Worm (Caenorhabditis elegans) whole organism, young adult: ENCODE results near the gene scl-1.

Source experiments
- B0019.2 ChIP-seq: fragments of 200-800 bp; sonication (Bioruptor generic); conservative IDR thresholded peaks from 2 replicates; pipeline ENCODE4 v1.3.6; 2022; ENCODE audit warnings: missing genetic modification reagents, missing genetic modification characterization, missing compliant biosample characterization
- C06A6.2 ChIP-seq: fragments of 200-800 bp; sonication (Bioruptor generic); conservative IDR thresholded peaks from 2 replicates; pipeline ENCODE4 v1.3.6; 2022; ENCODE audit warnings: missing genetic modification characterization, missing compliant biosample characterization
- C17E4.6 ChIP-seq: fragments of 200-800 bp; sonication (Bioruptor generic); IDR thresholded peaks from 2 replicates; pipeline ENCODE4 v1.3.6; 2022; ENCODE audit warnings: missing genetic modification reagents, missing genetic modification characterization, missing compliant biosample characterization
- D2030.7 ChIP-seq: fragments of 200-800 bp; sonication (Bioruptor generic); IDR thresholded peaks from 2 replicates; pipeline ENCODE4 v1.3.6; 2022; ENCODE audit warnings: missing genetic modification reagents, missing genetic modification characterization, missing compliant biosample characterization
- F22D6.2 ChIP-seq: sonication (generic microtip); optimal IDR thresholded peaks from 2 replicates; lab custom pipeline; 2016; ENCODE audit warnings: mild to moderate bottlenecking, missing genetic modification characterization, missing compliant biosample characterization
- F49E8.2 ChIP-seq: sonication (generic microtip); optimal IDR thresholded peaks from 3 replicates; lab custom pipeline; 2017; ENCODE audit warnings: missing genetic modification characterization, mild to moderate bottlenecking, missing compliant biosample characterization, antibody characterized with exemption, moderate library complexity; ENCODE audit not compliant: insufficient read depth
- F52B5.7 ChIP-seq: sonication (generic microtip); optimal IDR thresholded peaks from 2 replicates; lab custom pipeline; 2016; ENCODE audit warnings: mild to moderate bottlenecking, missing genetic modification characterization, missing compliant biosample characterization
- F57A8.1 ChIP-seq: fragments of 200-800 bp; sonication (Bioruptor generic); optimal IDR thresholded peaks from 2 replicates; lab custom pipeline; 2018; ENCODE audit warnings: mild to moderate bottlenecking, missing genetic modification characterization, moderate library complexity, missing compliant biosample characterization
- Y56A3A.18 ChIP-seq: fragments of 200-800 bp; sonication (Bioruptor generic); IDR thresholded peaks from 2 replicates; pipeline ENCODE4 v1.3.6; 2022; ENCODE audit warnings: missing genetic modification reagents, missing genetic modification characterization, missing compliant biosample characterization
- akir-1 ChIP-seq: fragments of 200-800 bp; sonication (Bioruptor generic); optimal IDR thresholded peaks from 2 replicates; lab custom pipeline; 2018; ENCODE audit warnings: mild to moderate bottlenecking, missing genetic modification characterization, moderate library complexity, missing compliant biosample characterization
- aptf-3 ChIP-seq: fragments of 200-800 bp; sonication (Bioruptor generic); IDR thresholded peaks from 2 replicates; pipeline ENCODE4 v1.3.6; 2022; ENCODE audit warnings: missing genetic modification characterization, missing compliant biosample characterization
- ccch-3 ChIP-seq: fragments of 200-800 bp; sonication (Bioruptor generic); optimal IDR thresholded peaks from 2 replicates; lab custom pipeline; 2018; ENCODE audit warnings: mild to moderate bottlenecking, missing genetic modification characterization, missing compliant biosample characterization
- cebp-2 ChIP-seq: fragments of 200-800 bp; sonication (Bioruptor generic); IDR thresholded peaks from 2 replicates; pipeline ENCODE4 v1.3.6; 2022; ENCODE audit warnings: missing genetic modification characterization, missing compliant biosample characterization
- ceh-100 ChIP-seq: fragments of 200-800 bp; sonication (Bioruptor generic); IDR thresholded peaks from 2 replicates; pipeline ENCODE4 v1.3.6; 2022; ENCODE audit warnings: missing genetic modification reagents, missing genetic modification characterization, missing compliant biosample characterization
- ceh-27 ChIP-seq: fragments of 200-800 bp; sonication (Bioruptor generic); optimal IDR thresholded peaks from 2 replicates; lab custom pipeline; 2018; ENCODE audit warnings: mild to moderate bottlenecking, missing genetic modification characterization, moderate library complexity, missing compliant biosample characterization
- ceh-91 ChIP-seq: fragments of 200-800 bp; sonication (Bioruptor generic); IDR thresholded peaks from 2 replicates; pipeline ENCODE4 v1.3.6; 2022; ENCODE audit warnings: missing genetic modification reagents, missing genetic modification characterization, missing compliant biosample characterization
- efl-1 ChIP-seq: fragments of 150-350 bp; optimal IDR thresholded peaks from 2 replicates; lab custom pipeline; 2014; ENCODE audit warnings: missing biosample characterization, missing genetic modification reagents, missing genetic modification characterization
- egrh-3 ChIP-seq: fragments of 200-800 bp; sonication (Bioruptor generic); IDR thresholded peaks from 2 replicates; pipeline ENCODE4 v1.3.6; 2022; ENCODE audit warnings: missing genetic modification reagents, missing genetic modification characterization, missing compliant biosample characterization
- fkh-3 ChIP-seq: sonication (generic microtip); optimal IDR thresholded peaks from 2 replicates; lab custom pipeline; 2016; ENCODE audit warnings: mild to moderate bottlenecking, missing genetic modification characterization, missing compliant biosample characterization
- him-1 ChIP-seq: sonication (generic microtip); optimal IDR thresholded peaks from 2 replicates; lab custom pipeline; 2016; ENCODE audit warnings: missing genotype, missing genetic modification reagents, missing genetic modification characterization, missing compliant biosample characterization
- hmg-1.2 ChIP-seq: fragments of 200-800 bp; sonication (Bioruptor generic); IDR thresholded peaks from 2 replicates; pipeline ENCODE4 v1.3.6; 2022; ENCODE audit warnings: missing genetic modification reagents, missing genetic modification characterization, missing compliant biosample characterization
- let-526 ChIP-seq: fragments of 200-800 bp; sonication (Bioruptor generic); IDR thresholded peaks from 2 replicates; pipeline ENCODE4 v1.3.6; 2022; ENCODE audit warnings: missing genetic modification reagents, missing genetic modification characterization, missing compliant biosample characterization
- lsy-27 ChIP-seq: sonication (generic microtip); optimal IDR thresholded peaks from 2 replicates; lab custom pipeline; 2017; ENCODE audit warnings: missing genetic modification characterization, mild to moderate bottlenecking, missing compliant biosample characterization, antibody characterized with exemption, missing genotype, borderline replicate concordance; ENCODE audit not compliant: insufficient read depth
- madf-10 ChIP-seq: sonication (generic microtip); optimal IDR thresholded peaks from 2 replicates; lab custom pipeline; 2016; ENCODE audit warnings: mild to moderate bottlenecking, missing genetic modification characterization, missing compliant biosample characterization
- madf-6 ChIP-seq: fragments of 200-800 bp; sonication (Bioruptor generic); IDR thresholded peaks from 2 replicates; pipeline ENCODE4 v1.3.6; 2022; ENCODE audit warnings: missing genetic modification reagents, missing genetic modification characterization, missing compliant biosample characterization
- mel-28 ChIP-seq: sonication (generic microtip); optimal IDR thresholded peaks from 2 replicates; lab custom pipeline; 2016; ENCODE audit warnings: borderline replicate concordance, mild to moderate bottlenecking, missing genetic modification characterization, missing compliant biosample characterization
- nfya-1 ChIP-seq: sonication (generic microtip); optimal IDR thresholded peaks from 2 replicates; lab custom pipeline; 2017; ENCODE audit warnings: antibody characterized with exemption, missing compliant biosample characterization, missing genetic modification characterization, borderline replicate concordance; ENCODE audit not compliant: insufficient read depth
- pha-4 ChIP-seq: fragments of 150-350 bp; sonication (generic microtip); optimal IDR thresholded peaks from 2 replicates; lab custom pipeline; 2014; ENCODE audit warnings: missing biosample characterization, missing genetic modification reagents, missing genetic modification characterization
- rcor-1 ChIP-seq: fragments of 200-800 bp; sonication (Bioruptor generic); IDR thresholded peaks from 2 replicates; pipeline ENCODE4 v1.3.6; 2022; ENCODE audit warnings: missing genetic modification reagents, missing genetic modification characterization, missing compliant biosample characterization
- rec-8 ChIP-seq, 2 experiments: sonication (generic microtip); optimal IDR thresholded peaks; 2 replicates each; lab custom pipeline; 2016; ENCODE audit warnings: mild to moderate bottlenecking in 2 of 2, missing genetic modification characterization in 2 of 2, missing genetic modification reagents in 2 of 2, missing genotype in 2 of 2, missing biosample characterization in 1 of 2, missing compliant biosample characterization in 1 of 2, moderate library complexity in 1 of 2
- repo-1 ChIP-seq: sonication (generic microtip); optimal IDR thresholded peaks from 2 replicates; lab custom pipeline; 2017; ENCODE audit warnings: mild to moderate bottlenecking, missing genetic modification characterization, missing compliant biosample characterization
- rpc-1 ChIP-seq, 2 experiments: fragments of 150-350 bp in 1 of 2; sonication (generic microtip) in 1 of 2; optimal IDR thresholded peaks; 2 replicates each; lab custom pipeline; 2014 to 2018; ENCODE audit warnings: missing biosample characterization in 1 of 2, missing genetic modification characterization in 1 of 2, missing genetic modification reagents in 1 of 2, missing genotype in 1 of 2
- sea-2 ChIP-seq: fragments of 200-800 bp; sonication (Bioruptor generic); IDR thresholded peaks from 2 replicates; pipeline ENCODE4 v1.3.6; 2022; ENCODE audit warnings: missing genetic modification characterization, missing compliant biosample characterization
- snpc-3.4 ChIP-seq: sonication (generic microtip); optimal IDR thresholded peaks from 2 replicates; lab custom pipeline; 2017; ENCODE audit warnings: missing genetic modification characterization, mild to moderate bottlenecking, missing compliant biosample characterization, antibody characterized with exemption, moderate library complexity, missing genotype, missing genetic modification reagents
- sptf-2 ChIP-seq: fragments of 200-800 bp; sonication (Bioruptor generic); optimal IDR thresholded peaks from 2 replicates; lab custom pipeline; 2018; ENCODE audit warnings: mild to moderate bottlenecking, missing genetic modification characterization, missing compliant biosample characterization
- xnd-1 ChIP-seq: sonication (generic microtip); optimal IDR thresholded peaks from 2 replicates; lab custom pipeline; 2016; ENCODE audit warnings: missing genotype, missing genetic modification reagents, missing genetic modification characterization, missing compliant biosample characterization

Gene scl-1

ce11 chrIV:13098652-13099051, 42.5 kb downstream of the scl-1 start, which contains the start of the genes dli-1, tin-9.2 and exos-4.1 (continued):
- TF ChIP-seq F49E8.2 (peak; percentile 43), snpc-3.4 (tag; lab: Kevin White, UChicago) (peak; percentile 6), aptf-3 (GFP tag; lab: Robert Waterston, UW) (no peak), mel-28 (no peak), B0019.2 (GFP tag; lab: Robert Waterston, UW) (no peak), Y56A3A.18 (GFP tag; lab: Robert Waterston, UW) (no peak), C06A6.2 (GFP tag; lab: Robert Waterston, UW) (no peak), hmg-1.2 (GFP tag; lab: Robert Waterston, UW) (peak; percentile 98), ceh-91 (GFP tag; lab: Robert Waterston, UW) (peak; percentile 30; the same call in 1 of the 2 replicates), C17E4.6 (GFP tag; lab: Robert Waterston, UW) (no peak), rec-8 (tag; optimal IDR thresholded peaks at IDR 0.05; lab: Kevin White, UChicago) (no peak), D2030.7 (GFP tag; lab: Robert Waterston, UW) (peak; percentile 52), sea-2 (GFP tag; lab: Robert Waterston, UW) (no peak), ceh-100 (peak; percentile 42; the same call in 1 of the 2 replicates), rcor-1 (peak; percentile 41; the same call in 1 of the 2 replicates), pha-4 (tag; lab: Kevin White, UChicago) (no peak), lsy-27 (tag; lab: Kevin White, UChicago) (no peak), nfya-1 (tag; lab: Kevin White, UChicago) (no peak), him-1 (no peak), rpc-1 (optimal IDR thresholded peaks at IDR 0.05; lab: Kevin White, UChicago) (no peak), rpc-1 (tag; optimal IDR thresholded peaks at IDR 0.05; lab: Kevin White, UChicago) (no peak), repo-1 (tag; lab: Kevin White, UChicago) (no peak), let-526 (no peak), fkh-3 (no peak), madf-6 (GFP tag; lab: Robert Waterston, UW) (peak; percentile 70), F57A8.1 (GFP tag; lab: Kevin White, UChicago) (no peak), efl-1 (peak; percentile 39), F52B5.7 (tag; lab: Kevin White, UChicago) (no peak), cebp-2 (GFP tag; lab: Robert Waterston, UW) (no peak)

ce11 chrIV:13100415-13100814, 44.3 kb downstream of the scl-1 start, which contains the start of gene fask-1:
Gene fask-1 (plus strand): TSS chrIV:13100715.
- TF ChIP-seq egrh-3 = no peak
- TF ChIP-seq aptf-3 (GFP tag; lab: Robert Waterston, UW) = no peak
- TF ChIP-seq sptf-2 (GFP tag; lab: Kevin White, UChicago) = no peak
- no peak for TF ChIP-seq akir-1 (GFP tag; lab: Kevin White, UChicago)
- TF ChIP-seq F22D6.2 (tag; lab: Kevin White, UChicago) = no peak
- TF ChIP-seq madf-10 = no peak
- TF ChIP-seq snpc-3.4 (tag; lab: Kevin White, UChicago) = no peak
- no peak for TF ChIP-seq ceh-27 (GFP tag; lab: Kevin White, UChicago)

DNA sequence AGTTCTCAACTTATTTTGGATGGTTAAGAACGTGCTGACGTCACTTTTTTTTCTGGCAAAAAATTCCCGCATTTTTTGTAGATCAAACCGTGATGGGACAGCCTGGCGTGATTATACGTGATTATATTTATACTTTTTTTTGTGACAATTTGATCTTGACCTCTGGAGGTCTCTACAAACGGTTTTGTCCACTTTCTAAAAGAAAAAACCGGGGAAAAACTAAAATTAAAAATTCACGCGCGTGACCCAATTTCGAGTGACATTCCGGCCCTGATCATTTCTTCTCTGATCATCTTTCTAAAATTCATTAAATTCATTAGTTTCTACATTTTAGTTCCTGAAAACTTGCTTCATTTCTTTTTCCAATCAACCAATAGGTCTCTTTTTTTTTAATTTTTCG, 48.8 kb downstream of the scl-1 start, which contains the start of gene rde-11:
Gene rde-11 (plus strand): TSS at position 301 of the 400 bp plus-strand sequence.
- peak; percentile 49 for TF ChIP-seq xnd-1
- TF ChIP-seq madf-6 (GFP tag; lab: Robert Waterston, UW) = peak; percentile 63
- TF ChIP-seq ccch-3 (GFP tag; lab: Kevin White, UChicago) = no peak
- peak; percentile 44 for TF ChIP-seq efl-1
